Worm (Caenorhabditis elegans) whole organism, L4 larva: ENCODE data around the gene F36F12.3.

Experiments used
- T26A8.4 ChIP-seq: fragments of 200-800 bp; sonication (Bioruptor generic); IDR thresholded peaks from 2 replicates; pipeline ENCODE4 v1.3.6; 2022; ENCODE audit warnings: missing genetic modification characterization, missing compliant biosample characterization
- Y105C5A.15 ChIP-seq: fragments of 200-800 bp; sonication (Bioruptor generic); IDR thresholded peaks from 2 replicates; pipeline ENCODE4 v1.3.6; 2022; ENCODE audit warnings: missing genetic modification characterization, missing compliant biosample characterization
- Y48G9A.11 ChIP-seq: fragments of 200-800 bp; sonication (Bioruptor generic); IDR thresholded peaks from 2 replicates; pipeline ENCODE4 v1.3.6; 2022; ENCODE audit warnings: missing genetic modification reagents, missing genetic modification characterization, missing compliant biosample characterization
- Y5F2A.4 ChIP-seq: fragments of 200-800 bp; sonication (Bioruptor generic); optimal IDR thresholded peaks from 2 replicates; lab custom pipeline; 2018; ENCODE audit warnings: mild to moderate bottlenecking, missing genetic modification characterization, missing compliant biosample characterization
- aha-1 ChIP-seq: fragments of 150-350 bp; peaks from one replicate; lab custom pipeline; 2014; ENCODE audit warnings: missing biosample characterization, missing genetic modification characterization
- ama-1 ChIP-seq: fragments of 150-350 bp; optimal IDR thresholded peaks from 2 replicates; lab custom pipeline; 2014; ENCODE audit warnings: inconsistent platforms, mixed read lengths
- attf-4 ChIP-seq: sonication (generic microtip); optimal IDR thresholded peaks from 3 replicates; lab custom pipeline; 2017; ENCODE audit warnings: missing biosample characterization, missing genetic modification characterization
- ceh-82 ChIP-seq: sonication (generic microtip); optimal IDR thresholded peaks from 2 replicates; lab custom pipeline; 2017; ENCODE audit warnings: missing biosample characterization, missing genetic modification characterization
- ces-1 ChIP-seq: fragments of 150-350 bp; sonication (generic microtip); optimal IDR thresholded peaks from 4 replicates; lab custom pipeline; 2014; ENCODE audit warnings: missing biosample characterization, missing genetic modification reagents, missing genetic modification characterization
- ctbp-1 ChIP-seq: fragments of 200-800 bp; sonication (Bioruptor generic); IDR thresholded peaks from 2 replicates; pipeline ENCODE4 v1.3.6; 2022; ENCODE audit warnings: missing genetic modification reagents, missing genetic modification characterization, missing compliant biosample characterization
- daf-12 ChIP-seq: fragments of 150-350 bp; optimal IDR thresholded peaks from 2 replicates; lab custom pipeline; 2014; ENCODE audit warnings: missing biosample characterization, missing genetic modification reagents, missing genetic modification characterization
- daf-16 ChIP-seq, 3 experiments: sonication (generic microtip); optimal IDR thresholded peaks; 2 replicates each; lab custom pipeline; 2016 to 2017; ENCODE audit warnings: missing genetic modification characterization in 3 of 3, missing genetic modification reagents in 3 of 3, mild to moderate bottlenecking in 2 of 3, missing compliant biosample characterization in 2 of 3, missing biosample characterization in 1 of 3, moderate library complexity in 1 of 3
- daf-8 ChIP-seq: fragments of 200-800 bp; sonication (Bioruptor generic); IDR thresholded peaks from 2 replicates; pipeline ENCODE4 v1.3.6; 2022; ENCODE audit warnings: missing genetic modification characterization, missing compliant biosample characterization
- dmd-6 ChIP-seq: fragments of 200-800 bp; sonication (Bioruptor generic); IDR thresholded peaks from 2 replicates; pipeline ENCODE4 v1.3.6; 2022; ENCODE audit warnings: missing genetic modification reagents, missing genetic modification characterization, missing compliant biosample characterization
- dve-1 ChIP-seq: sonication (generic microtip); optimal IDR thresholded peaks from 2 replicates; lab custom pipeline; 2017; ENCODE audit warnings: antibody characterized with exemption, mild to moderate bottlenecking, missing genetic modification characterization, missing compliant biosample characterization; ENCODE audit not compliant: insufficient read depth
- fos-1 ChIP-seq: fragments of 150-350 bp; optimal IDR thresholded peaks from 2 replicates; lab custom pipeline; 2014; ENCODE audit warnings: missing biosample characterization, missing genetic modification characterization
- hif-1 ChIP-seq, 2 experiments: sonication (generic microtip); optimal IDR thresholded peaks; 2 replicates each; lab custom pipeline; 2016 to 2017; ENCODE audit warnings: missing compliant biosample characterization in 2 of 2, missing genetic modification characterization in 2 of 2, missing genetic modification reagents in 2 of 2, missing genotype in 2 of 2, mild to moderate bottlenecking in 1 of 2
- hlh-11 ChIP-seq: fragments of 200-800 bp; sonication (Bioruptor generic); optimal IDR thresholded peaks from 2 replicates; lab custom pipeline; 2018; ENCODE audit warnings: mild to moderate bottlenecking, missing genetic modification characterization, missing compliant biosample characterization
- hmg-1.1 ChIP-seq: fragments of 200-800 bp; sonication (Bioruptor generic); IDR thresholded peaks from 2 replicates; pipeline ENCODE4 v1.3.6; 2022; ENCODE audit warnings: missing genetic modification reagents, missing genetic modification characterization, missing compliant biosample characterization
- lin-13 ChIP-seq: fragments of 150-350 bp; optimal IDR thresholded peaks from 2 replicates; lab custom pipeline; 2014; ENCODE audit warnings: missing biosample characterization, missing genetic modification reagents, missing genetic modification characterization
- lin-29 ChIP-seq: fragments of 200-800 bp; sonication (Bioruptor generic); IDR thresholded peaks from 2 replicates; pipeline ENCODE4 v1.3.6; 2022; ENCODE audit warnings: missing genetic modification reagents, missing genetic modification characterization, missing compliant biosample characterization
- lin-38 ChIP-seq: fragments of 200-800 bp; sonication (Bioruptor generic); IDR thresholded peaks from 2 replicates; pipeline ENCODE4 v1.3.6; 2022; ENCODE audit warnings: missing genetic modification reagents, missing genetic modification characterization, missing compliant biosample characterization
- lin-39 ChIP-seq: fragments of 150-350 bp; optimal IDR thresholded peaks from 2 replicates; lab custom pipeline; 2014; ENCODE audit warnings: missing biosample characterization, missing genetic modification reagents, missing genetic modification characterization
- lir-3 ChIP-seq: sonication (generic microtip); optimal IDR thresholded peaks from 2 replicates; lab custom pipeline; 2016; ENCODE audit warnings: mild to moderate bottlenecking, missing genetic modification characterization, missing compliant biosample characterization
- lsy-2 ChIP-seq, 2 experiments: fragments of 150-350 bp in 1 of 2; sonication (generic microtip) in 1 of 2; optimal IDR thresholded peaks; 2 replicates each; lab custom pipeline; 2014 to 2017; ENCODE audit warnings: missing biosample characterization in 2 of 2, missing genetic modification characterization in 2 of 2
- mdt-29 ChIP-seq: fragments of 200-800 bp; sonication (Bioruptor generic); IDR thresholded peaks from 2 replicates; pipeline ENCODE4 v1.3.6; 2022; ENCODE audit warnings: missing genetic modification reagents, missing genetic modification characterization, missing compliant biosample characterization
- mep-1 ChIP-seq: fragments of 150-350 bp; sonication (generic microtip); optimal IDR thresholded peaks from 3 replicates; lab custom pipeline; 2014; ENCODE audit warnings: missing biosample characterization, missing genetic modification characterization
- mes-2 ChIP-seq: sonication (generic microtip); optimal IDR thresholded peaks from 2 replicates; lab custom pipeline; 2016; ENCODE audit warnings: missing genotype, mild to moderate bottlenecking, missing genetic modification characterization, missing compliant biosample characterization; ENCODE audit not compliant: poor library complexity, severe bottlenecking
- mxl-2 ChIP-seq: fragments of 200-800 bp; sonication (Bioruptor generic); conservative IDR thresholded peaks from 2 replicates; pipeline ENCODE4 v1.3.6; 2022; ENCODE audit warnings: missing genetic modification reagents, missing genetic modification characterization, missing compliant biosample characterization
- nhr-11 ChIP-seq: fragments of 150-350 bp; optimal IDR thresholded peaks from 2 replicates; lab custom pipeline; 2014; ENCODE audit warnings: missing biosample characterization, missing genetic modification characterization
- nhr-28 ChIP-seq: fragments of 150-350 bp; optimal IDR thresholded peaks from 2 replicates; lab custom pipeline; 2014; ENCODE audit warnings: missing biosample characterization, missing genetic modification characterization
- nhr-42 ChIP-seq: fragments of 200-800 bp; sonication (Bioruptor generic); IDR thresholded peaks from 2 replicates; pipeline ENCODE4 v1.3.6; 2022; ENCODE audit warnings: missing genetic modification characterization, missing compliant biosample characterization
- nhr-48 ChIP-seq: sonication (generic microtip); optimal IDR thresholded peaks from 2 replicates; lab custom pipeline; 2016; ENCODE audit warnings: mild to moderate bottlenecking, missing genetic modification characterization, missing compliant biosample characterization
- nhr-6 ChIP-seq: fragments of 150-350 bp; optimal IDR thresholded peaks from 2 replicates; lab custom pipeline; 2014; ENCODE audit warnings: missing biosample characterization, missing genetic modification characterization
- pqm-1 ChIP-seq: sonication (generic microtip); optimal IDR thresholded peaks from 2 replicates; lab custom pipeline; 2017; ENCODE audit warnings: missing biosample characterization, missing genetic modification characterization
- rbr-2 ChIP-seq: sonication (generic microtip); optimal IDR thresholded peaks from 2 replicates; lab custom pipeline; 2016; ENCODE audit warnings: missing genotype, missing genetic modification characterization, missing compliant biosample characterization
- snpc-4 ChIP-seq: fragments of 150-350 bp; optimal IDR thresholded peaks from 2 replicates; lab custom pipeline; 2014; ENCODE audit warnings: missing biosample characterization, missing genetic modification characterization
- tag-97 ChIP-seq: fragments of 200-800 bp; sonication (Bioruptor generic); IDR thresholded peaks from 2 replicates; pipeline ENCODE4 v1.3.6; 2022; ENCODE audit warnings: missing genetic modification characterization, missing compliant biosample characterization
- unc-130 ChIP-seq: sonication (generic microtip); optimal IDR thresholded peaks from 2 replicates; lab custom pipeline; 2016; ENCODE audit warnings: missing genetic modification reagents, missing genetic modification characterization, missing compliant biosample characterization
- unc-62 ChIP-seq, 3 experiments: fragments of 150-350 bp in 1 of 3; sonication (generic microtip); optimal IDR thresholded peaks in 2 of 3; peaks in 1 of 3; 1 replicate in 1 of 3; 2 replicates in 2 of 3; lab custom pipeline; 2014 to 2017; ENCODE audit warnings: missing biosample characterization in 3 of 3, missing genetic modification characterization in 3 of 3, missing genetic modification reagents in 3 of 3, missing genotype in 1 of 3
- vab-7 ChIP-seq: fragments of 200-800 bp; sonication (Bioruptor generic); IDR thresholded peaks from 2 replicates; pipeline ENCODE4 v1.3.6; 2022; ENCODE audit warnings: missing genetic modification reagents, missing genetic modification characterization, missing compliant biosample characterization
- ztf-11 ChIP-seq: fragments of 150-350 bp; optimal IDR thresholded peaks from 2 replicates; lab custom pipeline; 2014; ENCODE audit warnings: missing biosample characterization, missing genetic modification characterization

F36F12.3 gene

ce11 chrV:2055765-2056504, 29.7 kb upstream of the F36F12.3 start (continued):
- TF ChIP-seq nhr-6 (tag; lab: Kevin White, UChicago), result peak; percentile 8
- no peak for TF ChIP-seq nhr-48 (tag; lab: Kevin White, UChicago)
- TF ChIP-seq nhr-11 (tag; lab: Kevin White, UChicago), result no peak
- TF ChIP-seq lir-3 (tag; lab: Kevin White, UChicago), result no peak
- TF ChIP-seq ctbp-1 (GFP tag; lab: Robert Waterston, UW), result no peak
- TF ChIP-seq daf-8 (GFP tag; lab: Robert Waterston, UW), result no peak
- TF ChIP-seq Y105C5A.15 (GFP tag; lab: Robert Waterston, UW), result no peak
- peak; percentile 87 for TF ChIP-seq pqm-1 (tag; lab: Kevin White, UChicago)

ce11 chrV:2057324-2057723, 28.3 kb upstream of the F36F12.3 start, which contains the start of gene comt-3:
Gene comt-3 (plus strand): TSS chrV:2057537.
- no peak for TF ChIP-seq lsy-2 (tag; optimal IDR thresholded peaks at IDR 0.05; lab: Kevin White, UChicago)
- no peak for TF ChIP-seq ama-1 (lab: Kevin White, UChicago)
- TF ChIP-seq T26A8.4 (GFP tag; lab: Robert Waterston, UW), result no peak
- TF ChIP-seq mxl-2 (GFP tag; lab: Robert Waterston, UW), result no peak
- peak; percentile 30 for TF ChIP-seq nhr-28
- peak; percentile 29 for TF ChIP-seq pqm-1 (tag; lab: Kevin White, UChicago)
- TF ChIP-seq mep-1, result no peak
- no peak for TF ChIP-seq lin-39
- no peak for TF ChIP-seq unc-62 (GFP tag; optimal IDR thresholded peaks at IDR 0.05 in 1 of 2; lab: Kevin White, UChicago)
- no peak for TF ChIP-seq unc-62 (tag; optimal IDR thresholded peaks at IDR 0.05; lab: Kevin White, UChicago)
- TF ChIP-seq, all 104 proteins: peak for 2

- TF ChIP-seq nhr-11 (tag; lab: Kevin White, UChicago) (no peak), snpc-4 (tag; lab: Kevin White, UChicago) (no peak), Y5F2A.4 (GFP tag; lab: Kevin White, UChicago) (no peak), nhr-28 (peak; percentile 99), unc-62 (GFP tag; optimal IDR thresholded peaks at IDR 0.05 in 1 of 2; lab: Kevin White, UChicago) (peak in 1 of 2 experiments; percentile 33), unc-62 (tag; optimal IDR thresholded peaks at IDR 0.05; lab: Kevin White, UChicago) (no peak), nhr-42 (no peak), daf-12 (no peak), aha-1 (tag; lab: Kevin White, UChicago) (no peak), attf-4 (tag; lab: Kevin White, UChicago) (no peak), hif-1 (tag; optimal IDR thresholded peaks at IDR 0.05; lab: Kevin White, UChicago) (peak in 1 of 2 experiments; percentile 12), mep-1 (peak; percentile 3), daf-16 (GFP tag; optimal IDR thresholded peaks at IDR 0.05; lab: Kevin White, UChicago) (no peak), daf-16 (tag; optimal IDR thresholded peaks at IDR 0.05; lab: Kevin White, UChicago) (peak; percentile 7), mdt-29 (GFP tag; lab: Robert Waterston, UW) (no peak), fos-1 (no peak), pqm-1 (tag; lab: Kevin White, UChicago) (peak; percentile 19), mes-2 (tag; lab: Kevin White, UChicago) (peak; percentile 13), Y105C5A.15 (GFP tag; lab: Robert Waterston, UW) (no peak), vab-7 (GFP tag; lab: Robert Waterston, UW) (no peak), lin-13 (GFP tag; lab: Kevin White, UChicago) (no peak), hmg-1.1 (GFP tag; lab: Robert Waterston, UW) (0 out of 2 replicates have a peak, but pooled peaks have one; percentile 12), ceh-82 (tag; lab: Kevin White, UChicago) (no peak), tag-97 (GFP tag; lab: Robert Waterston, UW) (no peak), ces-1 (GFP tag; lab: Kevin White, UChicago) (no peak), ztf-11 (tag; lab: Kevin White, UChicago) (no peak), unc-130 (GFP tag; lab: Kevin White, UChicago) (no peak), rbr-2 (tag; lab: Kevin White, UChicago) (no peak), dmd-6 (peak; percentile 16; the same call in 1 of the 2 replicates), dve-1 (peak; percentile 10), lin-29 (no peak), hlh-11 (tag; lab: Kevin White, UChicago) (peak; percentile 25), lin-38 (no peak), Y48G9A.11 (GFP tag; lab: Robert Waterston, UW) (no peak)
Measured at ce11 chrV:2066780-2067179, 18.8 kb upstream of the F36F12.3 start, which contains the start of gene nhr-86. Gene nhr-86 (minus strand): TSS chrV:2066850.
